Worm (Caenorhabditis elegans) whole organism, L4/young adult: ENCODE measurements around the gene Y46G5A.23.

Experiments used
- W03F9.2 ChIP-seq: fragments of 150-350 bp; optimal IDR thresholded peaks from 2 replicates; lab custom pipeline; 2014; ENCODE audit warnings: missing biosample characterization, missing genetic modification characterization
- dao-5 ChIP-seq: sonication (generic microtip); optimal IDR thresholded peaks from 2 replicates; lab custom pipeline; 2016; ENCODE audit warnings: missing genotype, missing genetic modification characterization, moderate library complexity, missing compliant biosample characterization
- him-1 ChIP-seq: sonication (generic microtip); optimal IDR thresholded peaks from 2 replicates; lab custom pipeline; 2016; ENCODE audit warnings: missing genotype, missing genetic modification reagents, missing genetic modification characterization, missing compliant biosample characterization

DNA sequence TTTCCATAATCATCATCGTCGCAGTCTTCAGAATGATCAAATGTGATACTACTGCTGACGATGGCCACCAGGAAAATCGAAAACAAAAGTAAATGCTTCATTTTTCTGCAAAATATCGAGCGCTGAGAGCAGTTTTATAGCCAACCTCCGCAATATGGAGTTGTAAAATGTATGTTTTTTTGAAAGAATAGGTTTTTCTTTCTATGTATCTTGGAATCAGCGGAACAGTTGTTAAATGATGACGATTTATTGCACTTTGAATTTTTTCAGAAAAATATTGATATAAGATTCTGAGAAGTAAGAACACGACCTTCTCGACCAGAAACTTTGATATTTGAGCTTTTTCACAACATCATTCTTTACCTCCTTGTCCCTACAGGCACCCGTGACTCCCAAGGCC is at the start of gene Y46G5A.23:
- TF ChIP-seq dao-5 (tag; lab: Kevin White, UChicago) (no peak), W03F9.2 (tag; lab: Kevin White, UChicago) (no peak), him-1 (tag; lab: Kevin White, UChicago) (no peak)
